Fruit fly (Drosophila melanogaster): Measurements from ENCODE around the gene CG5890.

Gene CG5890

dm6 chr3R:25854825-25855224, 1.1 kb upstream of the CG5890 start (continued):
- peak; percentile 35 for TF ChIP-seq dmrt99B (tag; optimal IDR thresholded peaks at IDR 0.05)
- no peak for TF ChIP-seq CG4820 (GFP tag; optimal IDR thresholded peaks at IDR 0.05)
- TF ChIP-seq HLH3B (GFP tag; IDR thresholded peaks at IDR 0.05): peak; percentile 52
- TF ChIP-seq pan (optimal IDR thresholded peaks at IDR 0.05): no peak
- peak in 1 of 2 experiments; percentile 40 for TF ChIP-seq pan (GFP tag; optimal IDR thresholded peaks at IDR 0.05 in 1 of 2, IDR thresholded peaks at IDR 0.05 in 1 of 2)
- TF ChIP-seq Hr51 (GFP tag; optimal IDR thresholded peaks at IDR 0.05): peak in 1 of 2 experiments; percentile 44
- 0 out of 2 replicates have a peak, but pooled peaks have one; percentile 35 for TF ChIP-seq vvl (GFP tag; IDR thresholded peaks at IDR 0.05)
- peak; percentile 12 for TF ChIP-seq ewg (GFP tag; optimal IDR thresholded peaks at IDR 0.05)
- peak; percentile 53 for TF ChIP-seq CG11504 (tag; optimal IDR thresholded peaks at IDR 0.05)
- TF ChIP-seq CG17328 (GFP tag; IDR thresholded peaks at IDR 0.05): 0 out of 2 replicates have a peak, but pooled peaks have one; percentile 18
- TF ChIP-seq ems (GFP tag; optimal IDR thresholded peaks at IDR 0.05): no peak
- peak; percentile 14 for TF ChIP-seq Fer3 (tag; optimal IDR thresholded peaks at IDR 0.05)
- peak; percentile 20 for TF ChIP-seq BtbVII (GFP tag; optimal IDR thresholded peaks at IDR 0.05)
- 0 out of 3 replicates have a peak, but pooled peaks have one; percentile 45 for TF ChIP-seq CG11695 (GFP tag; IDR thresholded peaks at IDR 0.05)
- TF ChIP-seq B-H1 (GFP tag; IDR thresholded peaks at IDR 0.05): no peak
- peak; percentile 19 for TF ChIP-seq Meics (GFP tag; optimal IDR thresholded peaks at IDR 0.05)
- peak; percentile 33 for TF ChIP-seq CG7839 (tag; optimal IDR thresholded peaks at IDR 0.05)
- no peak for TF ChIP-seq CG6254 (GFP tag; optimal IDR thresholded peaks at IDR 0.05)
- no peak for TF ChIP-seq Pdp1 (GFP tag; optimal IDR thresholded peaks at IDR 0.05)
- peak; percentile 22 for TF ChIP-seq PHDP (tag; optimal IDR thresholded peaks at IDR 0.05)
- 0 out of 2 replicates have a peak, but pooled peaks have one; percentile 15 for TF ChIP-seq stc (GFP tag; IDR thresholded peaks at IDR 0.05)
- TF ChIP-seq CG2678 (tag; optimal IDR thresholded peaks at IDR 0.05): peak; percentile 37
- 0 out of 2 replicates have a peak, but pooled peaks have one; percentile 12 for TF ChIP-seq CG9215 (GFP tag; IDR thresholded peaks at IDR 0.05)
- peak; percentile 29 for TF ChIP-seq caup (GFP tag; optimal IDR thresholded peaks at IDR 0.05; ENCODE audit: severe bottlenecking)
- peak; percentile 28 for TF ChIP-seq CG15269 (tag; optimal IDR thresholded peaks at IDR 0.05)
- peak; percentile 16; the same call in 1 of the 2 replicates for TF ChIP-seq ranshi (GFP tag; IDR thresholded peaks at IDR 0.05)
- TF ChIP-seq CG3281 (GFP tag; optimal IDR thresholded peaks at IDR 0.05): peak; percentile 53
- peak; percentile 16; the same call in 1 of the 2 replicates for TF ChIP-seq Ptx1 (GFP tag; IDR thresholded peaks at IDR 0.05)
- TF ChIP-seq cwo (GFP tag; optimal IDR thresholded peaks at IDR 0.05): peak; percentile 25
- TF ChIP-seq ssp (GFP tag; IDR thresholded peaks at IDR 0.05): peak; percentile 17; the same call in 1 of the 2 replicates
- TF ChIP-seq unc-4 (GFP tag; IDR thresholded peaks at IDR 0.05; ENCODE audit: partially characterized antibody): no peak
- peak; percentile 55 for TF ChIP-seq abd-A (tag; optimal IDR thresholded peaks at IDR 0.05)
- TF ChIP-seq CG10147 (GFP tag; optimal IDR thresholded peaks at IDR 0.05): peak; percentile 25
- no peak for TF ChIP-seq CG4730 (GFP tag; IDR thresholded peaks at IDR 0.05)
- peak; percentile 51 for TF ChIP-seq Hmr (GFP tag; optimal IDR thresholded peaks at IDR 0.05)
- TF ChIP-seq grau (tag; optimal IDR thresholded peaks at IDR 0.05): peak; percentile 32
- TF ChIP-seq Ada2b (GFP tag; IDR thresholded peaks at IDR 0.05): peak; percentile 46; the same call in 1 of the 2 replicates
- no peak for TF ChIP-seq B-H2 (GFP tag; optimal IDR thresholded peaks at IDR 0.05)
- TF ChIP-seq CG15514 (GFP tag; optimal IDR thresholded peaks at IDR 0.05): peak; percentile 26
- no peak for TF ChIP-seq CG17385 (GFP tag; optimal IDR thresholded peaks at IDR 0.05)
- TF ChIP-seq scrt (GFP tag; optimal IDR thresholded peaks at IDR 0.05): peak; percentile 14
